Worm (Caenorhabditis elegans) whole organism, L1 larva: ENCODE measurements around the gene F01G4.4.
A peak's percentile ranks its signal among the peaks of the same experiment; 100 is the strongest.

Experiments
- F16B12.6 ChIP-seq: fragments of 150-350 bp; optimal IDR thresholded peaks from 2 replicates; lab custom pipeline; 2014; ENCODE audit warnings: missing biosample characterization, missing genetic modification characterization
- aly-2 ChIP-seq: fragments of 150-350 bp; optimal IDR thresholded peaks from 2 replicates; lab custom pipeline; 2014; ENCODE audit warnings: missing biosample characterization, missing genetic modification characterization
- blmp-1 ChIP-seq: fragments of 150-350 bp; optimal IDR thresholded peaks from 2 replicates; lab custom pipeline; 2014; ENCODE audit warnings: missing biosample characterization, missing genetic modification characterization
- ceh-63 ChIP-seq: fragments of 200-800 bp; sonication (Bioruptor generic); optimal IDR thresholded peaks from 2 replicates; lab custom pipeline; 2018; ENCODE audit warnings: mild to moderate bottlenecking, missing genetic modification characterization, missing compliant biosample characterization
- ceh-82 ChIP-seq, 3 experiments: fragments of 150-350 bp in 1 of 3; sonication (generic microtip) in 2 of 3; optimal IDR thresholded peaks; 2 replicates each; lab custom pipeline; 2014 to 2017; ENCODE audit warnings: missing biosample characterization in 3 of 3, missing genetic modification characterization in 3 of 3
- ceh-88 ChIP-seq: fragments of 200-800 bp; sonication (Bioruptor generic); IDR thresholded peaks from 2 replicates; pipeline ENCODE4 v1.3.6; 2022; ENCODE audit warnings: missing genetic modification characterization, missing compliant biosample characterization
- ces-1 ChIP-seq: fragments of 150-350 bp; optimal IDR thresholded peaks from 2 replicates; lab custom pipeline; 2014; ENCODE audit warnings: missing biosample characterization, missing genetic modification reagents, missing genetic modification characterization
- egl-27 ChIP-seq, 2 experiments: fragments of 150-350 bp in 1 of 2; sonication (generic microtip); optimal IDR thresholded peaks; 3 replicates each; lab custom pipeline; 2017 to 2018; ENCODE audit warnings: missing biosample characterization in 2 of 2, missing genetic modification characterization in 2 of 2, missing genetic modification reagents in 2 of 2
- elt-2 ChIP-seq: sonication (generic microtip); optimal IDR thresholded peaks from 2 replicates; lab custom pipeline; 2016; ENCODE audit warnings: missing genetic modification characterization, mild to moderate bottlenecking, inconsistent platforms, missing compliant biosample characterization, missing genetic modification reagents
- ets-5 ChIP-seq: fragments of 200-800 bp; sonication (Bioruptor generic); IDR thresholded peaks from 2 replicates; pipeline ENCODE4 v1.3.6; 2022; ENCODE audit warnings: missing genetic modification characterization, missing compliant biosample characterization
- fkh-4 ChIP-seq: sonication (generic microtip); optimal IDR thresholded peaks from 2 replicates; lab custom pipeline; 2016; ENCODE audit warnings: missing compliant biosample characterization, missing genetic modification characterization, borderline replicate concordance
- hlh-17 ChIP-seq: fragments of 200-800 bp; sonication (Bioruptor generic); optimal IDR thresholded peaks from 2 replicates; lab custom pipeline; 2018; ENCODE audit warnings: missing genetic modification characterization, mild to moderate bottlenecking, missing compliant biosample characterization, moderate library complexity, borderline replicate concordance
- isw-1 ChIP-seq: fragments of 200-800 bp; sonication (Bioruptor generic); IDR thresholded peaks from 2 replicates; pipeline ENCODE4 v1.3.6; 2022; ENCODE audit warnings: missing genetic modification characterization, missing compliant biosample characterization
- lin-35 ChIP-seq, 2 experiments: fragments of 150-350 bp; optimal IDR thresholded peaks; 2 replicates each; lab custom pipeline; 2014; ENCODE audit warnings: missing biosample characterization in 2 of 2, missing genetic modification characterization in 2 of 2, missing genetic modification reagents in 2 of 2
- lir-3 ChIP-seq: sonication (generic microtip); optimal IDR thresholded peaks from 2 replicates; lab custom pipeline; 2016; ENCODE audit warnings: mild to moderate bottlenecking, missing genetic modification characterization, moderate library complexity, missing compliant biosample characterization; ENCODE audit not compliant: poor library complexity
- mab-9 ChIP-seq: fragments of 200-800 bp; sonication (Bioruptor generic); IDR thresholded peaks from 2 replicates; pipeline ENCODE4 v1.3.6; 2022; ENCODE audit warnings: missing genetic modification reagents, missing genetic modification characterization, missing compliant biosample characterization
- mef-2 ChIP-seq: fragments of 150-350 bp; optimal IDR thresholded peaks from 2 replicates; lab custom pipeline; 2014; ENCODE audit warnings: missing biosample characterization, missing genetic modification characterization
- mep-1 ChIP-seq: fragments of 150-350 bp; optimal IDR thresholded peaks from 2 replicates; lab custom pipeline; 2014; ENCODE audit warnings: missing biosample characterization, missing genetic modification characterization
- nhr-11 ChIP-seq: fragments of 150-350 bp; optimal IDR thresholded peaks from 2 replicates; lab custom pipeline; 2014; ENCODE audit warnings: missing biosample characterization, missing genetic modification characterization
- nhr-12 ChIP-seq: sonication (generic microtip); optimal IDR thresholded peaks from 2 replicates; lab custom pipeline; 2017; ENCODE audit warnings: missing biosample characterization, missing genetic modification characterization
- nhr-71 ChIP-seq: sonication (generic microtip); optimal IDR thresholded peaks from 2 replicates; lab custom pipeline; 2016; ENCODE audit warnings: mild to moderate bottlenecking, missing genetic modification characterization, moderate library complexity, missing compliant biosample characterization
- nhr-77 ChIP-seq: fragments of 150-350 bp; optimal IDR thresholded peaks from 2 replicates; lab custom pipeline; 2014; ENCODE audit warnings: missing biosample characterization, missing genetic modification characterization
- nhr-85 ChIP-seq: sonication (generic microtip); peaks from one replicate; lab custom pipeline; 2016; ENCODE audit warnings: missing genetic modification characterization, inconsistent platforms, missing compliant biosample characterization
- pag-3 ChIP-seq: sonication (generic microtip); optimal IDR thresholded peaks from 2 replicates; lab custom pipeline; 2017; ENCODE audit warnings: missing genetic modification characterization, mild to moderate bottlenecking, missing compliant biosample characterization, antibody characterized with exemption, borderline replicate concordance; ENCODE audit not compliant: insufficient read depth
- pqm-1 ChIP-seq: sonication (generic microtip); optimal IDR thresholded peaks from 3 replicates; lab custom pipeline; 2017; ENCODE audit warnings: missing biosample characterization, missing genetic modification characterization
- rnt-1 ChIP-seq: sonication (generic microtip); optimal IDR thresholded peaks from 2 replicates; lab custom pipeline; 2016; ENCODE audit warnings: mild to moderate bottlenecking, missing genetic modification characterization, moderate library complexity, missing compliant biosample characterization
- snpc-4 ChIP-seq: fragments of 150-350 bp; optimal IDR thresholded peaks from 2 replicates; lab custom pipeline; 2014; ENCODE audit warnings: missing biosample characterization, missing genetic modification characterization
- snu-23 ChIP-seq: sonication (generic microtip); optimal IDR thresholded peaks from 2 replicates; lab custom pipeline; 2016; ENCODE audit warnings: missing genetic modification characterization, missing compliant biosample characterization
- sup-37 ChIP-seq: fragments of 200-800 bp; sonication (Bioruptor generic); optimal IDR thresholded peaks from 2 replicates; lab custom pipeline; 2018; ENCODE audit warnings: mild to moderate bottlenecking, missing genetic modification characterization, missing compliant biosample characterization
- unc-130 ChIP-seq: fragments of 150-350 bp; optimal IDR thresholded peaks from 2 replicates; lab custom pipeline; 2017; ENCODE audit warnings: missing biosample characterization, missing genetic modification characterization, inconsistent platforms
- unc-86 ChIP-seq: sonication (generic microtip); optimal IDR thresholded peaks from 2 replicates; lab custom pipeline; 2016; ENCODE audit warnings: missing genetic modification characterization, missing compliant biosample characterization
- zag-1 ChIP-seq: fragments of 150-350 bp; optimal IDR thresholded peaks from 2 replicates; lab custom pipeline; 2014; ENCODE audit warnings: missing biosample characterization, missing genetic modification characterization
- zip-4 ChIP-seq: fragments of 200-800 bp; sonication (Bioruptor generic); optimal IDR thresholded peaks from 2 replicates; lab custom pipeline; 2018; ENCODE audit warnings: mild to moderate bottlenecking, missing genetic modification characterization, moderate library complexity, missing compliant biosample characterization
- ztf-11 ChIP-seq, 2 experiments: sonication (generic microtip); optimal IDR thresholded peaks; 2 replicates each; lab custom pipeline; 2016 to 2017; ENCODE audit warnings: missing genetic modification characterization in 2 of 2, missing biosample characterization in 1 of 2, missing compliant biosample characterization in 1 of 2
- ztf-4 ChIP-seq: fragments of 150-350 bp; optimal IDR thresholded peaks from 2 replicates; lab custom pipeline; 2014; ENCODE audit warnings: missing biosample characterization, missing genetic modification characterization

Gene F01G4.4

ce11 chrIV:11162451-11162850, 19.3 kb downstream of the F01G4.4 start, which contains the start of gene fbxb-9:
Gene fbxb-9, minus strand, starts transcription at chrIV:11162551.
- TF ChIP-seq ceh-88 (GFP tag; lab: Robert Waterston, UW), result no peak
- no peak for TF ChIP-seq pag-3 (tag; lab: Kevin White, UChicago)
- TF ChIP-seq fkh-4 (tag; lab: Kevin White, UChicago), result no peak
- no peak for TF ChIP-seq mep-1
- no peak for TF ChIP-seq rnt-1
- no peak for TF ChIP-seq pqm-1
- TF ChIP-seq ztf-11 (tag; optimal IDR thresholded peaks at IDR 0.05; lab: Kevin White, UChicago), result no peak
- TF ChIP-seq elt-2 (tag; lab: Kevin White, UChicago), result no peak
- no peak for TF ChIP-seq nhr-85 (tag; lab: Kevin White, UChicago)
- TF ChIP-seq mab-9, result no peak
- no peak for TF ChIP-seq sup-37 (GFP tag; lab: Kevin White, UChicago)
- TF ChIP-seq nhr-77 (tag; lab: Kevin White, UChicago), result no peak
- TF ChIP-seq blmp-1 (tag; lab: Kevin White, UChicago), result no peak
- TF ChIP-seq unc-130, result no peak
- TF ChIP-seq zag-1 (tag; lab: Kevin White, UChicago), result no peak

ce11 chrIV:11164831-11165230, 21.7 kb downstream of the F01G4.4 start, which contains the start of gene C08F8.6:
Gene C08F8.6, minus strand, starts transcription at chrIV:11164931.
- TF ChIP-seq unc-130 (no peak), lir-3 (no peak), snpc-4 (tag; lab: Kevin White, UChicago) (no peak), nhr-12 (tag; lab: Kevin White, UChicago) (no peak), egl-27 (tag; optimal IDR thresholded peaks at IDR 0.05; lab: Kevin White, UChicago) (no peak), ceh-82 (tag; optimal IDR thresholded peaks at IDR 0.05; lab: Kevin White, UChicago) (no peak), pqm-1 (no peak), zip-4 (GFP tag; lab: Kevin White, UChicago) (no peak)

- TF ChIP-seq nhr-71 (tag; lab: Kevin White, UChicago), result no peak
- no peak for TF ChIP-seq ztf-4
- no peak for TF ChIP-seq F16B12.6 (tag; lab: Kevin White, UChicago)
- no peak for TF ChIP-seq isw-1 (GFP tag; lab: Robert Waterston, UW)
- TF ChIP-seq snu-23, result no peak
- no peak for TF ChIP-seq fkh-4 (tag; lab: Kevin White, UChicago)
- TF ChIP-seq ceh-63 (GFP tag; lab: Kevin White, UChicago), result no peak
- TF ChIP-seq hlh-17, result no peak
- TF ChIP-seq ces-1 (GFP tag; lab: Kevin White, UChicago), result no peak
- TF ChIP-seq nhr-11, result no peak
- TF ChIP-seq unc-86 (tag; lab: Kevin White, UChicago), result no peak
These were observed 26.5 kb downstream of the F01G4.4 start, which contains the start of gene nhr-67 for ce11 chrIV:11169652-11170051. Gene nhr-67, plus strand, starts transcription at chrIV:11169748.

- TF ChIP-seq blmp-1 (tag; lab: Kevin White, UChicago) (peak; percentile 24), lin-35 (GFP tag; optimal IDR thresholded peaks at IDR 0.05; lab: Kevin White, UChicago) (no peak)
These were observed 31.6 kb downstream of the F01G4.4 start for ce11 chrIV:11174772-11175171.

ce11 chrIV:11176967-11177366, 33.8 kb downstream of the F01G4.4 start, which contains the start of gene rap-3:
Gene rap-3, plus strand, starts transcription at chrIV:11177267.
- TF ChIP-seq aly-2 (no peak), zag-1 (tag; lab: Kevin White, UChicago) (no peak), lir-3 (no peak), mef-2 (no peak), ets-5 (GFP tag; lab: Robert Waterston, UW) (no peak)
